Worm (Caenorhabditis elegans): Measurements from ENCODE around the gene C08D8.1.

The C08D8.1 gene

DNA sequence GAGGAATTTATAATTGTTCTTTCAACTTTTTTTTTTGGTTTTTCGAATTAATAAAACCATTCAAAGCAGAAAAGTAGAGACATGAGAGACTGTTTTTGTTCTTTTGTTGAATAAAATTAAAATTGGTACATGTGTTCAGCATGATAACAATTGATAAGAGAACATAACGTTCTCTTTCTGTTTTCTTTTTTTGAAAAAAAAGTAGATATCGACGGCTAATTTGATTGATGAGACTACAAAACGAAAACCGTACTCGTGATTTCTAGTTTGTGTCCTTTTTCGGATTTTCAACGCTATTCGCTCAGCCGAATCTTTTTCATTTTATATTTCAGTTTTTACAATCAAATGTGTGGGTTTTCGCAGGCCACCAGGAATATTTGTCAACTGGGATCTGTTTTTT, at the start of gene C08D8.1:
Gene C08D8.1 (plus strand): TSS at position 324 of the 400 bp plus-strand sequence.
- TF ChIP-seq unc-55 (GFP tag; optimal IDR thresholded peaks at IDR 0.05) (no peak), nhr-23 (tag; optimal IDR thresholded peaks at IDR 0.05) (no peak), nhr-10 (tag; optimal IDR thresholded peaks at IDR 0.05) (no peak), aly-2 (tag; optimal IDR thresholded peaks at IDR 0.05) (no peak), lin-39 (tag; optimal IDR thresholded peaks at IDR 0.05) (no peak), ceh-16 (tag; optimal IDR thresholded peaks at IDR 0.05) (no peak), nhr-129 (tag; optimal IDR thresholded peaks at IDR 0.05) (no peak), snpc-4 (tag; optimal IDR thresholded peaks at IDR 0.05) (no peak), ama-1 (optimal IDR thresholded peaks at IDR 0.05) (no peak), crh-2 (tag; optimal IDR thresholded peaks at IDR 0.05) (no peak), mdl-1 (tag; optimal IDR thresholded peaks at IDR 0.05) (no peak), egl-27 (tag; optimal IDR thresholded peaks at IDR 0.05) (no peak), nhr-12 (tag; optimal IDR thresholded peaks at IDR 0.05) (no peak), ztf-11 (tag; optimal IDR thresholded peaks at IDR 0.05) (no peak)

- TF ChIP-seq lin-39 (tag; optimal IDR thresholded peaks at IDR 0.05), result no peak
- no peak for TF ChIP-seq nhr-11 (tag; optimal IDR thresholded peaks at IDR 0.05)
- no peak for TF ChIP-seq ama-1 (optimal IDR thresholded peaks at IDR 0.05)
- no peak for TF ChIP-seq crh-2 (tag; optimal IDR thresholded peaks at IDR 0.05)
- TF ChIP-seq zag-1 (tag; optimal IDR thresholded peaks at IDR 0.05), result no peak
- TF ChIP-seq sma-3 (GFP tag; optimal IDR thresholded peaks at IDR 0.05), result no peak
- TF ChIP-seq blmp-1 (tag; optimal IDR thresholded peaks at IDR 0.05; ENCODE audit: insufficient read depth), result no peak
- no peak for TF ChIP-seq nhr-23 (tag; optimal IDR thresholded peaks at IDR 0.05)
- no peak for TF ChIP-seq nhr-21 (tag; optimal IDR thresholded peaks at IDR 0.05)
- TF ChIP-seq nhr-12 (tag; optimal IDR thresholded peaks at IDR 0.05), result no peak
- no peak for TF ChIP-seq sem-4 (tag; optimal IDR thresholded peaks at IDR 0.05)
- TF ChIP-seq mdl-1 (tag; optimal IDR thresholded peaks at IDR 0.05), result no peak
- no peak for TF ChIP-seq Y55F3AM.14 (GFP tag; optimal IDR thresholded peaks at IDR 0.05)
- no peak for TF ChIP-seq lin-11 (tag; optimal IDR thresholded peaks at IDR 0.05)
Measured at ce11 chrV:8295866-8296265, 49.7 kb upstream of the C08D8.1 start, which contains the start of gene smex-1. TSS of gene smex-1 (minus strand) at chrV:8295966.

DNA sequence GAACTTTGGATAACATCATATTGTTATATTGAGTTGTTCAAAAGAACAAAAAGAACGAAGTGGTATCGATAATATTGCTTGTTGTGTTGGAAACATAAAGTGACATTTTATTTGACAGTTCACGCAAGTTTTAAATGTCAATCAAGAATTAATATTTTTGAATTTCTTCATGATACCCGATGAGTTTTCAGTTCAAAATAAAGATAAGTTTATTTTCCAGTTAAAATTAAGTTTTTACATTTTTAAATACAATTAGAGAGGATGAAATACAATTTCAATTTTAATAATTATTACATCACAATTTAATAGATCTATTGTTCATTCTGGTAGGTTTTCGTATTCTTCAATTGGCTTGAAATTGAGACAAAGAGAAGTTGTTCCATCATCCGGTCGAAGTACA, 48.1 kb upstream of the C08D8.1 start, which contains the start of gene W02D7.4:
Gene W02D7.4 (minus strand): TSS at position 101 of the 400 bp plus-strand sequence.
- no peak for TF ChIP-seq nhr-10 (tag; optimal IDR thresholded peaks at IDR 0.05)
- no peak for TF ChIP-seq ceh-16 (tag; optimal IDR thresholded peaks at IDR 0.05)
- TF ChIP-seq ztf-1 (GFP tag; conservative IDR thresholded peaks at IDR 0.05), result no peak
- no peak for TF ChIP-seq mbf-1 (tag; optimal IDR thresholded peaks at IDR 0.05)
- no peak for TF ChIP-seq lsy-2 (tag; optimal IDR thresholded peaks at IDR 0.05)
- no peak for TF ChIP-seq lin-11 (tag; optimal IDR thresholded peaks at IDR 0.05)
- no peak for TF ChIP-seq snpc-4 (tag; optimal IDR thresholded peaks at IDR 0.05)
- no peak for TF ChIP-seq elt-3 (tag; optimal IDR thresholded peaks at IDR 0.05)
- TF ChIP-seq lin-39 (tag; optimal IDR thresholded peaks at IDR 0.05), result no peak
- TF ChIP-seq nhr-11 (tag; optimal IDR thresholded peaks at IDR 0.05), result no peak
- no peak for TF ChIP-seq sem-4 (tag; optimal IDR thresholded peaks at IDR 0.05)
- TF ChIP-seq R02D3.7 (tag; optimal IDR thresholded peaks at IDR 0.05), result no peak
- TF ChIP-seq blmp-1 (tag; optimal IDR thresholded peaks at IDR 0.05; ENCODE audit: insufficient read depth), result no peak
- TF ChIP-seq ZK546.5 (tag; optimal IDR thresholded peaks at IDR 0.05), result no peak
- TF ChIP-seq gmeb-1 (tag; optimal IDR thresholded peaks at IDR 0.05), result no peak
- no peak for TF ChIP-seq alr-1 (tag; optimal IDR thresholded peaks at IDR 0.05)
- no peak for TF ChIP-seq unc-39 (tag; optimal IDR thresholded peaks at IDR 0.05)

DNA sequence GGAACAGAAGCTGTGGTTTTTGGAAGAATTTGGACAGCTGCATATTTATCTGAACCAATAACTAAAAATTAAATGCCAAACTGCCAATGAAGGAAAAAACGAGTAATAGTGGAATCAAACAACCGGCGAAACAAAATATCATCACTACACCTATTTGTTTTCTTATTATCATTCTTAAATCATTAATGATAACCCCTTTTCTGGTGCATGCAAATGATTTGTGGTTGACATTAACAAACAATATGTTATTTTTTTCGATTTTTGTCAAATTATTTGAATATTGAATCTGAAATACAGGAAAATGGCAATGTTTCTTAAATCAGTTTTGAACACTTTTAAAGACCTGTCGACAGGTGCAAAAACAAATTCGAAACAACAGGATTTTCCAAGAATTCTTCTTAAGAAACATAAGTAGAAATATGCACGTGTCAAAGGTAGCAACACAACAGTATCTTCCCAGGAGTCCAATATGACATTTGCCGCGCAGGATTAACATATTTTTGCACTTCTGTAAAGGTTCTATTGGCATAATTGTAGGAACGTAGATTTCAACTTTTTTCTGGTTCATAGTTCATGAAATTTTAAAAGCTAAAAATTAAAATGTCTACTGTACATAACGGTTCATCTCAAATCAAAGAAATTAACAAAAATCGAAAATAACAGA, 46.2 kb upstream of the C08D8.1 start, which contains the start of gene W02D7.5:
Gene W02D7.5 (minus strand): TSS at position 51 of the 664 bp plus-strand sequence.
- TF ChIP-seq ztf-1 (GFP tag; conservative IDR thresholded peaks at IDR 0.05) (no peak), sma-9 (GFP tag; optimal IDR thresholded peaks at IDR 0.05) (no peak), sma-9 (tag; optimal IDR thresholded peaks at IDR 0.05) (no peak), lin-11 (tag; optimal IDR thresholded peaks at IDR 0.05) (no peak), nhr-21 (tag; optimal IDR thresholded peaks at IDR 0.05) (no peak), nhr-10 (tag; optimal IDR thresholded peaks at IDR 0.05) (no peak), elt-1 (tag; optimal IDR thresholded peaks at IDR 0.05) (no peak), ztf-11 (tag; optimal IDR thresholded peaks at IDR 0.05) (no peak), nhr-6 (tag; optimal IDR thresholded peaks at IDR 0.05) (no peak)

All from whole organism, L2 larva.